Fruit fly (Drosophila melanogaster) whole organism, embryonic: ENCODE measurements around the gene Mis12.

Experiments used
- BtbVII ChIP-seq: fragments of 200-800 bp; sonication (Bioruptor generic); optimal IDR thresholded peaks from 3 replicates; lab custom pipeline; 2017; ENCODE audit warnings: missing biosample characterization, mild to moderate bottlenecking, missing genetic modification characterization
- CG10274 ChIP-seq: fragments of 200-800 bp; sonication (Bioruptor generic); optimal IDR thresholded peaks from 3 replicates; lab custom pipeline; 2017; ENCODE audit warnings: missing biosample characterization, mild to moderate bottlenecking, missing genetic modification characterization
- CG11247 ChIP-seq: fragments of 200-800 bp; sonication (Bioruptor generic); IDR thresholded peaks from 2 replicates; pipeline ENCODE4 v1.3.6; 2022; ENCODE audit warnings: missing biosample characterization, missing genetic modification characterization
- CG11504 ChIP-seq: fragments of 200-800 bp; sonication (Bioruptor generic); optimal IDR thresholded peaks from 3 replicates; lab custom pipeline; 2019; ENCODE audit warnings: missing biosample characterization, mild to moderate bottlenecking, missing genetic modification characterization, moderate library complexity
- CG11723 ChIP-seq: fragments of 200-800 bp; sonication (Bioruptor generic); optimal IDR thresholded peaks from 2 replicates; lab custom pipeline; 2017; ENCODE audit warnings: missing biosample characterization, mild to moderate bottlenecking, missing genetic modification characterization
- CG1233 ChIP-seq: fragments of 200-800 bp; sonication (Bioruptor generic); optimal IDR thresholded peaks from 4 replicates; lab custom pipeline; 2018; ENCODE audit warnings: missing biosample characterization, mild to moderate bottlenecking, missing genetic modification characterization
- CG12769 ChIP-seq: fragments of 200-800 bp; sonication (Bioruptor generic); optimal IDR thresholded peaks from 2 replicates; lab custom pipeline; 2019; ENCODE audit warnings: missing biosample characterization, mild to moderate bottlenecking, missing genetic modification characterization, moderate library complexity
- CG14050 ChIP-seq: fragments of 200-800 bp; sonication (Bioruptor generic); IDR thresholded peaks from 3 replicates; pipeline ENCODE4 v1.3.6; 2022; ENCODE audit warnings: missing biosample characterization, missing genetic modification characterization
- CG14710 ChIP-seq: fragments of 200-800 bp; sonication (Bioruptor generic); optimal IDR thresholded peaks from 3 replicates; lab custom pipeline; 2019; ENCODE audit warnings: missing biosample characterization, mild to moderate bottlenecking, missing genetic modification characterization, moderate library complexity
- CG15696 ChIP-seq: fragments of 200-800 bp; sonication (Bioruptor generic); optimal IDR thresholded peaks from 2 replicates; lab custom pipeline; 2019; ENCODE audit warnings: missing biosample characterization, mild to moderate bottlenecking, missing genetic modification characterization, moderate library complexity
- CG1602 ChIP-seq: fragments of 200-800 bp; sonication (Bioruptor generic); optimal IDR thresholded peaks from 3 replicates; lab custom pipeline; 2016; ENCODE audit warnings: missing biosample characterization, missing genetic modification characterization
- CG1603 ChIP-seq: fragments of 200-800 bp; sonication (Bioruptor generic); optimal IDR thresholded peaks from 2 replicates; lab custom pipeline; 2019; ENCODE audit warnings: missing biosample characterization, mild to moderate bottlenecking, missing genetic modification characterization, moderate library complexity
- CG17361 ChIP-seq: fragments of 200-800 bp; sonication (Bioruptor generic); IDR thresholded peaks from 3 replicates; pipeline ENCODE4 v1.3.6; 2022; ENCODE audit warnings: missing biosample characterization, missing genetic modification characterization
- CG18262 ChIP-seq: fragments of 200-800 bp; optimal IDR thresholded peaks from 3 replicates; lab custom pipeline; 2019; ENCODE audit warnings: missing biosample characterization, mild to moderate bottlenecking, missing genetic modification characterization, moderate library complexity
- CG2120 ChIP-seq: fragments of 200-800 bp; sonication (Bioruptor generic); optimal IDR thresholded peaks from 3 replicates; lab custom pipeline; 2016; ENCODE audit warnings: missing biosample characterization, missing genetic modification characterization
- CG2712 ChIP-seq: fragments of 200-800 bp; optimal IDR thresholded peaks from 3 replicates; lab custom pipeline; 2019; ENCODE audit warnings: missing biosample characterization, mild to moderate bottlenecking, missing genetic modification characterization, moderate library complexity
- CG2889 ChIP-seq: fragments of 200-800 bp; sonication (Bioruptor generic); IDR thresholded peaks from 3 replicates; pipeline ENCODE4 v1.3.6; 2022; ENCODE audit warnings: missing biosample characterization, missing genetic modification characterization
- CG5180 ChIP-seq: fragments of 200-800 bp; sonication (Bioruptor generic); optimal IDR thresholded peaks from 3 replicates; lab custom pipeline; 2017; ENCODE audit warnings: missing biosample characterization, missing genetic modification characterization, mild to moderate bottlenecking, moderate library complexity, missing genetic modification reagents
- CG5953 ChIP-seq: fragments of 200-800 bp; sonication (Bioruptor generic); IDR thresholded peaks from 2 replicates; pipeline ENCODE4 v1.3.6; 2022; ENCODE audit warnings: missing biosample characterization, missing genetic modification characterization
- CG7357 ChIP-seq: fragments of 200-800 bp; sonication (Bioruptor generic); IDR thresholded peaks from 3 replicates; pipeline ENCODE4 v1.3.6; 2022; ENCODE audit warnings: missing biosample characterization, missing genetic modification characterization
- CG7745 ChIP-seq: fragments of 200-800 bp; sonication (Bioruptor generic); optimal IDR thresholded peaks from 2 replicates; lab custom pipeline; 2018; ENCODE audit warnings: missing biosample characterization, mild to moderate bottlenecking, missing genetic modification characterization, moderate library complexity
- CG7839 ChIP-seq: fragments of 200-800 bp; sonication (Bioruptor generic); optimal IDR thresholded peaks from 3 replicates; lab custom pipeline; 2018; ENCODE audit warnings: missing biosample characterization, mild to moderate bottlenecking, missing genetic modification characterization, moderate library complexity
- CG7928 ChIP-seq: fragments of 200-800 bp; sonication (Bioruptor generic); optimal IDR thresholded peaks from 2 replicates; lab custom pipeline; 2017; ENCODE audit warnings: missing biosample characterization, mild to moderate bottlenecking, missing genetic modification characterization
- Chrac-16 ChIP-seq: fragments of 200-800 bp; sonication (Bioruptor generic); optimal IDR thresholded peaks from 3 replicates; lab custom pipeline; 2016; ENCODE audit warnings: missing biosample characterization, missing genetic modification characterization
- Dfd ChIP-seq, 2 experiments: fragments of >200 bp; optimal IDR thresholded peaks; 2 replicates each; lab custom pipeline; 2017; ENCODE audit warnings: missing biosample characterization in 2 of 2, missing genetic modification characterization in 2 of 2
- E2f1 ChIP-seq: fragments of 200-800 bp; sonication (Bioruptor generic); IDR thresholded peaks from 2 replicates; pipeline ENCODE4 v1.3.6; 2022; ENCODE audit warnings: missing biosample characterization, missing genetic modification characterization
- GATAe ChIP-seq: fragments of 200-800 bp; sonication (Bioruptor generic); conservative IDR thresholded peaks from 2 replicates; pipeline ENCODE4 v1.3.6; 2022; ENCODE audit warnings: missing biosample characterization, missing genetic modification characterization
- Hr51 ChIP-seq, 2 experiments: fragments of 200-800 bp; sonication (Bioruptor generic); optimal IDR thresholded peaks; 2 replicates in 1 of 2; 3 replicates in 1 of 2; lab custom pipeline; 2016 to 2018; ENCODE audit warnings: missing biosample characterization in 2 of 2, missing genetic modification characterization in 2 of 2, mild to moderate bottlenecking in 1 of 2, moderate library complexity in 1 of 2
- Neu2 ChIP-seq: fragments of 200-800 bp; sonication (Bioruptor generic); optimal IDR thresholded peaks from 3 replicates; lab custom pipeline; 2016; ENCODE audit warnings: missing biosample characterization, missing genetic modification characterization, borderline replicate concordance
- Six4 ChIP-seq: fragments of 200-800 bp; sonication (Bioruptor generic); optimal IDR thresholded peaks from 2 replicates; lab custom pipeline; 2016; ENCODE audit warnings: missing biosample characterization, missing genetic modification characterization
- Ssrp ChIP-seq: fragments of 200-800 bp; sonication (Bioruptor generic); optimal IDR thresholded peaks from 2 replicates; lab custom pipeline; 2018; ENCODE audit warnings: missing biosample characterization, mild to moderate bottlenecking, missing genetic modification characterization, moderate library complexity
- Taf1 ChIP-seq: fragments of 200-800 bp; sonication (Bioruptor generic); IDR thresholded peaks from 2 replicates; pipeline ENCODE4 v1.3.6; 2022; ENCODE audit warnings: missing biosample characterization, missing genetic modification characterization
- Trl ChIP-seq, 3 experiments: fragments of >200 bp in 2 of 3; fragments of 200-800 bp in 1 of 3; sonication (Bioruptor generic) in 1 of 3; optimal IDR thresholded peaks; 2 replicates in 1 of 3; 3 replicates in 2 of 3; lab custom pipeline; 2016 to 2017; ENCODE audit warnings: missing biosample characterization in 1 of 3, missing genetic modification characterization in 1 of 3
- chm ChIP-seq: fragments of 200-800 bp; sonication (Bioruptor generic); IDR thresholded peaks from 2 replicates; pipeline ENCODE4 v1.3.6; 2022; ENCODE audit warnings: missing biosample characterization, missing genetic modification characterization
- dmrt11E ChIP-seq: fragments of 200-800 bp; sonication (Bioruptor generic); optimal IDR thresholded peaks from 3 replicates; lab custom pipeline; 2018; ENCODE audit warnings: missing biosample characterization, mild to moderate bottlenecking, missing genetic modification characterization, moderate library complexity
- dmrt99B ChIP-seq: fragments of 200-800 bp; sonication (Bioruptor generic); optimal IDR thresholded peaks from 2 replicates; lab custom pipeline; 2018; ENCODE audit warnings: missing biosample characterization, mild to moderate bottlenecking, missing genetic modification characterization, moderate library complexity
- ems ChIP-seq: fragments of 200-800 bp; sonication (Bioruptor generic); optimal IDR thresholded peaks from 3 replicates; lab custom pipeline; 2016; ENCODE audit warnings: missing biosample characterization, missing genetic modification characterization
- esg ChIP-seq: fragments of 200-800 bp; sonication (Bioruptor generic); conservative IDR thresholded peaks from 2 replicates; pipeline ENCODE4 v1.3.6; 2022; ENCODE audit warnings: missing biosample characterization, missing genetic modification characterization
- fd3F ChIP-seq: fragments of 200-800 bp; sonication (Bioruptor generic); optimal IDR thresholded peaks from 2 replicates; lab custom pipeline; 2018; ENCODE audit warnings: missing biosample characterization, mild to moderate bottlenecking, missing genetic modification characterization, moderate library complexity
- gem ChIP-seq: fragments of 200-800 bp; sonication (Bioruptor generic); optimal IDR thresholded peaks from 2 replicates; lab custom pipeline; 2019; ENCODE audit warnings: missing biosample characterization, mild to moderate bottlenecking, missing genetic modification characterization, moderate library complexity
- knrl ChIP-seq: fragments of 200-800 bp; sonication (Bioruptor generic); IDR thresholded peaks from 3 replicates; pipeline ENCODE4 v1.3.6; 2022; ENCODE audit warnings: missing biosample characterization, missing genetic modification characterization; ENCODE audit not compliant: partially characterized antibody
- lov ChIP-seq, 2 experiments: fragments of 200-800 bp in 1 of 2; fragments of >200 bp in 1 of 2; sonication (Bioruptor generic) in 1 of 2; IDR thresholded peaks in 1 of 2; optimal IDR thresholded peaks in 1 of 2; 2 replicates in 1 of 2; 3 replicates in 1 of 2; pipeline versions ENCODE4 v1.3.6 to Lab custom; 2017 to 2022; ENCODE audit warnings: missing biosample characterization in 1 of 2, missing genetic modification characterization in 1 of 2
- maf-S ChIP-seq: fragments of 200-800 bp; sonication (Bioruptor generic); optimal IDR thresholded peaks from 2 replicates; lab custom pipeline; 2016; ENCODE audit warnings: missing biosample characterization, missing genetic modification characterization
- mld ChIP-seq: fragments of 200-800 bp; sonication (Bioruptor generic); IDR thresholded peaks from 3 replicates; pipeline ENCODE4 v1.3.6; 2022; ENCODE audit warnings: missing biosample characterization, missing genetic modification characterization; ENCODE audit not compliant: partially characterized antibody
- nerfin-1 ChIP-seq: fragments of 200-800 bp; sonication (Bioruptor generic); optimal IDR thresholded peaks from 3 replicates; lab custom pipeline; 2019; ENCODE audit warnings: missing biosample characterization, mild to moderate bottlenecking, missing genetic modification characterization, moderate library complexity
- ro ChIP-seq: fragments of 200-800 bp; sonication (Bioruptor generic); IDR thresholded peaks from 2 replicates; pipeline ENCODE4 v1.3.6; 2022; ENCODE audit warnings: missing biosample characterization, missing genetic modification characterization
- sd ChIP-seq: fragments of 200-800 bp; sonication (Bioruptor generic); optimal IDR thresholded peaks from 3 replicates; lab custom pipeline; 2018; ENCODE audit warnings: missing biosample characterization, mild to moderate bottlenecking, missing genetic modification characterization, moderate library complexity
- tgo ChIP-seq: fragments of 200-800 bp; sonication (Bioruptor generic); IDR thresholded peaks from 3 replicates; pipeline ENCODE4 v1.3.6; 2022; ENCODE audit warnings: missing biosample characterization, missing genetic modification characterization
- vvl ChIP-seq: fragments of 200-800 bp; sonication (Bioruptor generic); IDR thresholded peaks from 2 replicates; pipeline ENCODE4 v1.3.6; 2022; ENCODE audit warnings: missing biosample characterization, missing genetic modification characterization
- z ChIP-seq: fragments of 200-800 bp; sonication (Bioruptor generic); IDR thresholded peaks from 3 replicates; pipeline ENCODE4 v1.3.6; 2022; ENCODE audit warnings: missing biosample characterization, missing genetic modification characterization
- zfh1 ChIP-seq: fragments of 200-800 bp; sonication (Bioruptor generic); IDR thresholded peaks from 3 replicates; pipeline ENCODE4 v1.3.6; 2022; ENCODE audit warnings: missing biosample characterization, missing genetic modification characterization

The Mis12 gene

dm6 chr3L:6993350-6993749 lies 24.5 kb upstream of the Mis12 start (continued):
- no peak for TF ChIP-seq Chrac-16 (GFP tag; lab: Kevin White, UChicago)
- no peak for TF ChIP-seq ems
- no peak for TF ChIP-seq CG12769 (tag; lab: Kevin White, UChicago)
- no peak for TF ChIP-seq GATAe
- peak; percentile 28 for TF ChIP-seq dmrt11E (tag; lab: Kevin White, UChicago)
- no peak for TF ChIP-seq CG17361 (GFP tag; lab: Robert Waterston, UW)
- no peak for TF ChIP-seq CG5180 (GFP tag; lab: Kevin White, UChicago)
- no peak for TF ChIP-seq CG5953 (GFP tag; lab: Robert Waterston, UW)
- TF ChIP-seq nerfin-1 (tag; lab: Kevin White, UChicago) = no peak
- no peak for TF ChIP-seq Dfd (GFP tag; optimal IDR thresholded peaks at IDR 0.05; lab: Kevin White, UChicago)
- peak; percentile 17; the same call in 1 of the 3 replicates for TF ChIP-seq tgo
- TF ChIP-seq Neu2 (GFP tag; lab: Kevin White, UChicago) = no peak
- TF ChIP-seq esg (GFP tag; lab: Robert Waterston, UW) = no peak
- no peak for TF ChIP-seq mld (GFP tag; lab: Robert Waterston, UW)
- no peak for TF ChIP-seq maf-S (GFP tag; lab: Kevin White, UChicago)
- TF ChIP-seq E2f1 = no peak
- TF ChIP-seq CG15696 (tag; lab: Kevin White, UChicago) = peak; percentile 8
- no peak for TF ChIP-seq knrl (GFP tag; lab: Robert Waterston, UW)
- TF ChIP-seq CG7357 = no peak
- TF ChIP-seq CG11504 = no peak
- TF ChIP-seq CG14710 (tag; lab: Kevin White, UChicago) = no peak
- peak; percentile 30 for TF ChIP-seq CG18262 (tag; lab: Kevin White, UChicago)
- no peak for TF ChIP-seq dmrt99B
- peak; percentile 16 for TF ChIP-seq gem (tag; lab: Kevin White, UChicago)
- TF ChIP-seq CG1602 (GFP tag; lab: Kevin White, UChicago) = no peak
- TF ChIP-seq Hr51 (GFP tag; optimal IDR thresholded peaks at IDR 0.05; lab: Kevin White, UChicago) = no peak
- TF ChIP-seq CG2712 (tag; lab: Kevin White, UChicago) = peak; percentile 29
- TF ChIP-seq BtbVII = no peak
- TF ChIP-seq Ssrp (tag; lab: Kevin White, UChicago) = no peak
- no peak for TF ChIP-seq CG14050 (GFP tag; lab: Robert Waterston, UW)
- TF ChIP-seq CG2120 = no peak
- TF ChIP-seq zfh1 (GFP tag; lab: Robert Waterston, UW) = peak; percentile 64; the same call in 1 of the 3 replicates
- TF ChIP-seq vvl (GFP tag; lab: Robert Waterston, UW) = peak; percentile 17; the same call in 1 of the 2 replicates
- TF ChIP-seq CG1603 (tag; lab: Kevin White, UChicago) = peak; percentile 40
- TF ChIP-seq Taf1 (GFP tag; lab: Robert Waterston, UW) = no peak
- TF ChIP-seq chm (GFP tag; lab: Robert Waterston, UW) = no peak
- no peak for TF ChIP-seq CG7839 (tag; lab: Kevin White, UChicago)
- TF ChIP-seq Six4 (GFP tag; lab: Kevin White, UChicago) = no peak
- no peak for TF ChIP-seq fd3F (GFP tag; lab: Kevin White, UChicago)

dm6 chr3L:6990288-6990687 lies 21.4 kb upstream of the Mis12 start, which contains the start of gene bin:
bin (plus strand) TSS chr3L:6990622.
- no peak for TF ChIP-seq Hr51 (GFP tag; optimal IDR thresholded peaks at IDR 0.05; lab: Kevin White, UChicago)
- TF ChIP-seq z (GFP tag; lab: Robert Waterston, UW) = peak; percentile 83
- peak; percentile 1 to 26 for TF ChIP-seq Trl (optimal IDR thresholded peaks at IDR 0.05; lab: Kevin White, UChicago)
- TF ChIP-seq Trl (GFP tag; optimal IDR thresholded peaks at IDR 0.05; lab: Kevin White, UChicago) = no peak
- TF ChIP-seq sd (tag; lab: Kevin White, UChicago) = peak; percentile 6
- TF ChIP-seq CG11723 = no peak
- no peak for TF ChIP-seq CG7745
- no peak for TF ChIP-seq lov (optimal IDR thresholded peaks at IDR 0.05; lab: Kevin White, UChicago)
- no peak for TF ChIP-seq lov (GFP tag; IDR thresholded peaks at IDR 0.05; lab: Robert Waterston, UW)
- TF ChIP-seq CG10274 = no peak
- no peak for TF ChIP-seq CG2889 (GFP tag; lab: Robert Waterston, UW)
- TF ChIP-seq CG7928 = no peak
- TF ChIP-seq CG11247 (GFP tag; lab: Robert Waterston, UW) = no peak
- no peak for TF ChIP-seq ro (GFP tag; lab: Robert Waterston, UW)
- no peak for TF ChIP-seq CG1233 (GFP tag; lab: Kevin White, UChicago)
